Fruit fly (Drosophila melanogaster) whole organism, embryonic: Measurements from ENCODE around the gene dlg1.
A peak's percentile ranks its signal among the peaks of the same experiment; 100 is the strongest.

ENCODE experiments used
- Antp ChIP-seq: fragments of 200-800 bp; sonication (Bioruptor generic); optimal IDR thresholded peaks from 3 replicates; lab custom pipeline; 2016; ENCODE audit warnings: missing biosample characterization, missing genetic modification characterization
- Blimp-1 ChIP-seq: fragments of 200-800 bp; sonication (Bioruptor generic); optimal IDR thresholded peaks from 3 replicates; lab custom pipeline; 2018; ENCODE audit warnings: missing biosample characterization, missing genetic modification characterization, mild to moderate bottlenecking, moderate library complexity, missing genetic modification reagents
- Bteb2 ChIP-seq: fragments of 200-800 bp; sonication (Bioruptor generic); optimal IDR thresholded peaks from 2 replicates; lab custom pipeline; 2016; ENCODE audit warnings: missing biosample characterization, missing genetic modification characterization
- CG10267 ChIP-seq: fragments of 200-800 bp; sonication (Bioruptor generic); optimal IDR thresholded peaks from 2 replicates; lab custom pipeline; 2018; ENCODE audit warnings: missing biosample characterization, mild to moderate bottlenecking, missing genetic modification characterization, moderate library complexity
- CG10462 ChIP-seq: fragments of 200-800 bp; sonication (Bioruptor generic); optimal IDR thresholded peaks from 2 replicates; lab custom pipeline; 2016; ENCODE audit warnings: missing biosample characterization, missing genetic modification characterization
- CG11456 ChIP-seq: fragments of 200-800 bp; sonication (Bioruptor generic); IDR thresholded peaks from 3 replicates; pipeline ENCODE4 v1.3.6; 2022; ENCODE audit warnings: missing biosample characterization, missing genetic modification characterization
- CG11560 ChIP-seq: fragments of 200-800 bp; sonication (Bioruptor generic); IDR thresholded peaks from 3 replicates; pipeline ENCODE4 v1.3.6; 2022; ENCODE audit warnings: missing biosample characterization, missing genetic modification characterization
- CG1233 ChIP-seq: fragments of 200-800 bp; sonication (Bioruptor generic); optimal IDR thresholded peaks from 4 replicates; lab custom pipeline; 2018; ENCODE audit warnings: missing biosample characterization, mild to moderate bottlenecking, missing genetic modification characterization
- CG13775 ChIP-seq: fragments of 200-800 bp; sonication (Bioruptor generic); optimal IDR thresholded peaks from 3 replicates; lab custom pipeline; 2017; ENCODE audit warnings: missing biosample characterization, mild to moderate bottlenecking, missing genetic modification characterization
- CG14050 ChIP-seq: fragments of 200-800 bp; sonication (Bioruptor generic); IDR thresholded peaks from 3 replicates; pipeline ENCODE4 v1.3.6; 2022; ENCODE audit warnings: missing biosample characterization, missing genetic modification characterization
- CG15514 ChIP-seq: fragments of 200-800 bp; sonication (Bioruptor generic); optimal IDR thresholded peaks from 3 replicates; lab custom pipeline; 2017; ENCODE audit warnings: missing biosample characterization, missing genetic modification characterization, mild to moderate bottlenecking, moderate library complexity, missing genetic modification reagents
- CG1602 ChIP-seq: fragments of 200-800 bp; sonication (Bioruptor generic); optimal IDR thresholded peaks from 3 replicates; lab custom pipeline; 2016; ENCODE audit warnings: missing biosample characterization, missing genetic modification characterization
- CG1603 ChIP-seq: fragments of 200-800 bp; sonication (Bioruptor generic); optimal IDR thresholded peaks from 2 replicates; lab custom pipeline; 2019; ENCODE audit warnings: missing biosample characterization, mild to moderate bottlenecking, missing genetic modification characterization, moderate library complexity
- CG16863 ChIP-seq: fragments of 200-800 bp; sonication (Bioruptor generic); optimal IDR thresholded peaks from 3 replicates; lab custom pipeline; 2016; ENCODE audit warnings: missing biosample characterization, missing genetic modification characterization
- CG18599 ChIP-seq: fragments of 200-800 bp; sonication (Bioruptor generic); optimal IDR thresholded peaks from 3 replicates; lab custom pipeline; 2017; ENCODE audit warnings: missing biosample characterization, missing genetic modification characterization, mild to moderate bottlenecking, moderate library complexity, missing genetic modification reagents
- CG18619 ChIP-seq: fragments of 200-800 bp; sonication (Bioruptor generic); optimal IDR thresholded peaks from 3 replicates; lab custom pipeline; 2017; ENCODE audit warnings: missing biosample characterization, mild to moderate bottlenecking, missing genetic modification characterization
- CG2202 ChIP-seq: fragments of 200-800 bp; sonication (Bioruptor generic); optimal IDR thresholded peaks from 2 replicates; lab custom pipeline; 2018; ENCODE audit warnings: missing biosample characterization, mild to moderate bottlenecking, missing genetic modification characterization
- CG32767 ChIP-seq: fragments of 200-800 bp; sonication (Bioruptor generic); IDR thresholded peaks from 2 replicates; pipeline ENCODE4 v1.3.6; 2022; ENCODE audit warnings: missing biosample characterization, missing genetic modification characterization
- CG4707 ChIP-seq: fragments of 200-800 bp; sonication (Bioruptor generic); optimal IDR thresholded peaks from 2 replicates; lab custom pipeline; 2018; ENCODE audit warnings: missing biosample characterization, mild to moderate bottlenecking, missing genetic modification characterization, moderate library complexity
- CG8290 ChIP-seq, 3 experiments: fragments of 200-800 bp; sonication (Bioruptor generic); optimal IDR thresholded peaks; 2 replicates each; lab custom pipeline; 2016 to 2019; ENCODE audit warnings: missing biosample characterization in 3 of 3, missing genetic modification characterization in 3 of 3, mild to moderate bottlenecking in 2 of 3, moderate library complexity in 1 of 3
- CG9727 ChIP-seq: fragments of 200-800 bp; sonication (Bioruptor generic); optimal IDR thresholded peaks from 3 replicates; lab custom pipeline; 2017; ENCODE audit warnings: missing biosample characterization, mild to moderate bottlenecking, missing genetic modification characterization
- CrebB ChIP-seq: fragments of 200-800 bp; sonication (Bioruptor generic); optimal IDR thresholded peaks from 3 replicates; lab custom pipeline; 2018; ENCODE audit warnings: missing biosample characterization, mild to moderate bottlenecking, missing genetic modification characterization
- Ets65A ChIP-seq: fragments of 200-800 bp; sonication (Bioruptor generic); peaks from one replicate; lab custom pipeline; 2016; ENCODE audit warnings: missing biosample characterization, missing genetic modification characterization
- Fer1 ChIP-seq: fragments of 200-800 bp; sonication (Bioruptor generic); optimal IDR thresholded peaks from 2 replicates; lab custom pipeline; 2017; ENCODE audit warnings: missing biosample characterization, mild to moderate bottlenecking, missing genetic modification characterization
- Gug ChIP-seq: fragments of 200-800 bp; sonication (Bioruptor generic); IDR thresholded peaks from 4 replicates; pipeline ENCODE4 v1.3.6; 2022; ENCODE audit warnings: missing biosample characterization, missing genetic modification characterization
- MBD-R2 ChIP-seq: fragments of 200-800 bp; sonication (Bioruptor generic); IDR thresholded peaks from 2 replicates; pipeline ENCODE4 v1.3.6; 2022; ENCODE audit warnings: missing biosample characterization, missing genetic modification characterization
- MESR4 ChIP-seq: fragments of 200-800 bp; sonication (Bioruptor generic); optimal IDR thresholded peaks from 2 replicates; lab custom pipeline; 2018; ENCODE audit warnings: missing biosample characterization, mild to moderate bottlenecking, missing genetic modification characterization, moderate library complexity
- NFAT ChIP-seq: fragments of 200-800 bp; sonication (Bioruptor generic); IDR thresholded peaks from 2 replicates; pipeline ENCODE4 v1.3.6; 2022; ENCODE audit warnings: missing biosample characterization, missing genetic modification characterization
- Nf-YB ChIP-seq: fragments of 200-800 bp; sonication (Bioruptor generic); optimal IDR thresholded peaks from 3 replicates; lab custom pipeline; 2019; ENCODE audit warnings: missing biosample characterization, mild to moderate bottlenecking, missing genetic modification characterization, moderate library complexity
- Pdp1 ChIP-seq, 2 experiments: fragments of 200-800 bp; sonication (Bioruptor generic); optimal IDR thresholded peaks; 3 replicates each; lab custom pipeline; 2016; ENCODE audit warnings: missing biosample characterization in 2 of 2, missing genetic modification characterization in 2 of 2, mild to moderate bottlenecking in 1 of 2, moderate library complexity in 1 of 2
- Xrp1 ChIP-seq: fragments of 200-800 bp; sonication (Bioruptor generic); IDR thresholded peaks from 2 replicates; pipeline ENCODE4 v1.3.6; 2022; ENCODE audit warnings: missing biosample characterization, missing genetic modification characterization
- al ChIP-seq: fragments of 200-800 bp; sonication (Bioruptor generic); IDR thresholded peaks from 2 replicates; pipeline ENCODE4 v1.3.6; 2022; ENCODE audit warnings: missing biosample characterization, missing genetic modification characterization
- bcd ChIP-seq: fragments of 200-800 bp; sonication (Bioruptor generic); optimal IDR thresholded peaks from 2 replicates; lab custom pipeline; 2017; ENCODE audit warnings: missing biosample characterization, mild to moderate bottlenecking, missing genetic modification characterization
- cg ChIP-seq: fragments of 200-800 bp; sonication (Bioruptor generic); optimal IDR thresholded peaks from 3 replicates; lab custom pipeline; 2019; ENCODE audit warnings: missing biosample characterization, mild to moderate bottlenecking, missing genetic modification characterization, moderate library complexity
- chif ChIP-seq, 2 experiments: fragments of 200-800 bp; sonication (Bioruptor generic); optimal IDR thresholded peaks; 3 replicates each; lab custom pipeline; 2016; ENCODE audit warnings: missing biosample characterization in 2 of 2, missing genetic modification characterization in 2 of 2
- crol ChIP-seq: fragments of 200-800 bp; sonication (Bioruptor generic); IDR thresholded peaks from 2 replicates; pipeline ENCODE4 v1.3.6; 2022; ENCODE audit warnings: missing biosample characterization, missing genetic modification characterization
- gfzf ChIP-seq: fragments of 200-800 bp; sonication (Bioruptor generic); optimal IDR thresholded peaks from 2 replicates; lab custom pipeline; 2016; ENCODE audit warnings: missing biosample characterization, mild to moderate bottlenecking, missing genetic modification characterization, moderate library complexity
- lilli ChIP-seq: fragments of 200-800 bp; sonication (Bioruptor generic); optimal IDR thresholded peaks from 3 replicates; lab custom pipeline; 2016; ENCODE audit warnings: missing biosample characterization, missing genetic modification characterization
- mam ChIP-seq: fragments of 200-800 bp; sonication (Bioruptor generic); optimal IDR thresholded peaks from 3 replicates; lab custom pipeline; 2016; ENCODE audit warnings: missing biosample characterization, missing genetic modification characterization
- oc ChIP-seq: fragments of 200-800 bp; sonication (Bioruptor generic); optimal IDR thresholded peaks from 2 replicates; lab custom pipeline; 2018; ENCODE audit warnings: missing biosample characterization, mild to moderate bottlenecking, missing genetic modification characterization, moderate library complexity
- peb ChIP-seq: fragments of 200-800 bp; sonication (Bioruptor generic); IDR thresholded peaks from 2 replicates; pipeline ENCODE4 v1.3.6; 2022; ENCODE audit warnings: missing biosample characterization, missing genetic modification characterization
- phol ChIP-seq: fragments of 200-800 bp; sonication (Bioruptor generic); optimal IDR thresholded peaks from 3 replicates; lab custom pipeline; 2018; ENCODE audit warnings: missing biosample characterization, mild to moderate bottlenecking, missing genetic modification characterization, moderate library complexity
- sens ChIP-seq: fragments of 200-800 bp; sonication (Bioruptor generic); peaks from one replicate; lab custom pipeline; 2016; ENCODE audit warnings: missing biosample characterization, missing genetic modification characterization
- sna ChIP-seq: fragments of 200-800 bp; sonication (Bioruptor generic); IDR thresholded peaks from 2 replicates; pipeline ENCODE4 v1.3.6; 2022; ENCODE audit warnings: missing biosample characterization, missing genetic modification characterization; ENCODE audit not compliant: partially characterized antibody
- vvl ChIP-seq: fragments of 200-800 bp; sonication (Bioruptor generic); IDR thresholded peaks from 2 replicates; pipeline ENCODE4 v1.3.6; 2022; ENCODE audit warnings: missing biosample characterization, missing genetic modification characterization
- wdn ChIP-seq: fragments of 200-800 bp; sonication (Bioruptor generic); IDR thresholded peaks from 2 replicates; pipeline ENCODE4 v1.3.6; 2022; ENCODE audit warnings: missing biosample characterization, missing genetic modification characterization

Gene dlg1

dm6 chrX:11349780-11350179 lies 19.7 kb upstream of the dlg1 start, which contains the start of gene NdufV3 (continued):
- peak; percentile 3 for TF ChIP-seq CG15514 (GFP tag; lab: Kevin White, UChicago)
- peak; percentile 35 for TF ChIP-seq CG1603 (tag; lab: Kevin White, UChicago)
- peak; percentile 34 for TF ChIP-seq mam (GFP tag; lab: Kevin White, UChicago)
- TF ChIP-seq CG10267, result peak; percentile 49
- TF ChIP-seq CG1602 (GFP tag; lab: Kevin White, UChicago), result no peak
- TF ChIP-seq CG11560, result no peak
- peak in 1 of 2 experiments; percentile 91 for TF ChIP-seq Pdp1 (GFP tag; optimal IDR thresholded peaks at IDR 0.05; lab: Kevin White, UChicago)
- no peak for TF ChIP-seq Bteb2 (GFP tag; lab: Kevin White, UChicago)
- no peak for TF ChIP-seq lilli (GFP tag; lab: Kevin White, UChicago)
- TF ChIP-seq oc (tag; lab: Kevin White, UChicago), result no peak

DNA sequence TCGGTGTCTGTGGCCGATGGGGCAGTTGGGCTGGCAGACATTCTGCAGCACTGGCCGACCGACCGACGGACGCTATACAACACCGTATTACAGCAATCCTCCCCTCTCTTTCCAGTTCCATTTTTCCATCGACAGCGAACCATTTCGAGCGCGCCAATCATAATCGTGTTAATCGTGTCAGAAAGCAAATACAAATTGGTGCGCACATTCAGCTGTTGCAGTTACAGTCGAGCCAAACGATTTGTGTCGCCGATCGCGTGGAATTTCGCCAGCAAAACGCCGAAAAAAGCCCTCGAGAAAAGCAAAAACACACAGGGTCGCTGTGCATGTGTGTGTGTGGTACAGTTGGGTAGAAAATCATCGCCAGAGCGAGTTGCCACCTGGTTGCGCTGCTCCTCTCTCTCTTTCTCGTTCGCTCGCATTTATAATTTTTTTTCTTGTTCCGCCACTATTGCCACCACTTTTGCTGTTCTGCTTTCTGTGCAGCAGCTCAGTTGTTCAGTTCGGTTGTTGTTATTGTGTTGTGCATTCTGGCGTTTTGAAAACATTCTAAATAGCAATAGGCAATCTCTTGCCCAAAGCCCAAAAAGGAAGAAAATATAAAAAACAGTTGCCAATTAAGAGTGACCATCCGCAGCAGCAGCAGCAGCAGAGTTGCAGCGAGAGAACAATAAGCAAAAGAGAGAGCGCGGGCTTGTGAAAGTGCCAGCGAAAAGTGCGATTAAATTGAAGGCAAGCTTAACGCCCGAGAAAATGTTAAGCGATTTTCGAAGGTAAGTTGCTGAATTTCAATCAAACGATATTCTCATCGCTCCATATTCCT lies 18.7 kb upstream of the dlg1 start, which contains the start of gene CG1737:
CG1737 (plus strand) TSS at position 104 of the 823 bp plus-strand sequence.
- TF ChIP-seq Gug (GFP tag; lab: Robert Waterston, UW) (no peak), CrebB (peak; percentile 27), CG18619 (GFP tag; lab: Kevin White, UChicago) (peak; percentile 3), gfzf (GFP tag; lab: Kevin White, UChicago) (peak; percentile 1), al (no peak), Fer1 (peak; percentile 19), CG2202 (no peak), CG10462 (GFP tag; lab: Kevin White, UChicago) (no peak), CG1233 (no peak), CG16863 (GFP tag; lab: Kevin White, UChicago) (no peak), Antp (GFP tag; lab: Kevin White, UChicago) (peak; percentile 12), CG32767 (GFP tag; lab: Robert Waterston, UW) (0 out of 2 replicates have a peak, but pooled peaks have one; percentile 17), bcd (GFP tag; lab: Kevin White, UChicago) (peak; percentile 11), vvl (GFP tag; lab: Robert Waterston, UW) (peak; percentile 10; the same call in 1 of the 2 replicates), crol (GFP tag; lab: Robert Waterston, UW) (peak; percentile 63), Nf-YB (GFP tag; lab: Kevin White, UChicago) (peak; percentile 25), NFAT (peak; percentile 43; the same call in 1 of the 2 replicates), Blimp-1 (GFP tag; lab: Kevin White, UChicago) (no peak), peb (GFP tag; lab: Robert Waterston, UW) (no peak), Xrp1 (GFP tag; lab: Robert Waterston, UW) (0 out of 2 replicates have a peak, but pooled peaks have one; percentile 16), CG9727 (GFP tag; lab: Kevin White, UChicago) (no peak), CG13775 (GFP tag; lab: Kevin White, UChicago) (no peak), cg (peak; percentile 69), CG18599 (GFP tag; lab: Kevin White, UChicago) (peak; percentile 55), sna (GFP tag; lab: Robert Waterston, UW) (0 out of 2 replicates have a peak, but pooled peaks have one; percentile 26), CG14050 (GFP tag; lab: Robert Waterston, UW) (no peak), wdn (peak; percentile 50; the same call in 1 of the 2 replicates), Ets65A (GFP tag; lab: Kevin White, UChicago) (peak; percentile 1), CG8290 (GFP tag; optimal IDR thresholded peaks at IDR 0.05; lab: Kevin White, UChicago) (no peak), CG8290 (tag; optimal IDR thresholded peaks at IDR 0.05; lab: Kevin White, UChicago) (peak in 1 of 2 experiments; percentile 76), MBD-R2 (peak; percentile 42), phol (tag; lab: Kevin White, UChicago) (no peak), chif (GFP tag; optimal IDR thresholded peaks at IDR 0.05; lab: Kevin White, UChicago) (peak in 1 of 2 experiments; percentile 9), CG10267 (peak; percentile 79), sens (GFP tag; lab: Kevin White, UChicago) (peak; percentile 44), CG4707 (GFP tag; lab: Kevin White, UChicago) (no peak), MESR4 (GFP tag; lab: Kevin White, UChicago) (peak; percentile 90), CG11456 (GFP tag; lab: Robert Waterston, UW) (peak; percentile 39; the same call in 1 of the 3 replicates)
